Worm (Caenorhabditis elegans): Measurements from ENCODE around the gene srt-11.

Gene srt-11

ce11 chrII:14825413-14825812, 19.6 kb downstream of the srt-11 start:
- TF ChIP-seq efl-1 (optimal IDR thresholded peaks at IDR 0.05): no peak
- TF ChIP-seq efl-1 (GFP tag; optimal IDR thresholded peaks at IDR 0.05 in 1 of 2): peak in 1 of 2 experiments; percentile 19
- no peak for TF ChIP-seq tbx-2 (tag; optimal IDR thresholded peaks at IDR 0.05)
- TF ChIP-seq blmp-1 (tag; optimal IDR thresholded peaks at IDR 0.05): peak; percentile 64
- TF ChIP-seq unc-130 (tag; optimal IDR thresholded peaks at IDR 0.05): peak; percentile 4
- peak; percentile 2 for TF ChIP-seq nhr-20 (tag; optimal IDR thresholded peaks at IDR 0.05)
- peak in 1 of 6 experiments; percentile 11 for TF ChIP-seq elt-3 (tag; optimal IDR thresholded peaks at IDR 0.05)
- TF ChIP-seq snu-23 (GFP tag; optimal IDR thresholded peaks at IDR 0.05): peak; percentile 20
- no peak for TF ChIP-seq fos-1 (tag; optimal IDR thresholded peaks at IDR 0.05)
- peak; percentile 6 for TF ChIP-seq lin-14 (GFP tag; optimal IDR thresholded peaks at IDR 0.05)
- no peak for TF ChIP-seq zag-1 (tag; optimal IDR thresholded peaks at IDR 0.05)
- no peak for TF ChIP-seq hlh-17 (GFP tag; optimal IDR thresholded peaks at IDR 0.05; ENCODE audit: borderline replicate concordance)
- TF ChIP-seq skn-1 (tag; optimal IDR thresholded peaks at IDR 0.05): peak; percentile 15
- TF ChIP-seq hpl-2 (GFP tag; optimal IDR thresholded peaks at IDR 0.05): no peak
- peak; percentile 15 for TF ChIP-seq mep-1 (tag; optimal IDR thresholded peaks at IDR 0.05)
- TF ChIP-seq rnt-1 (tag; optimal IDR thresholded peaks at IDR 0.05): peak; percentile 57
- peak in 1 of 3 experiments; percentile 6 for TF ChIP-seq dpl-1 (GFP tag; optimal IDR thresholded peaks at IDR 0.05)
- TF ChIP-seq nhr-71 (tag; optimal IDR thresholded peaks at IDR 0.05): peak; percentile 38
- peak; percentile 30; the same call in 1 of the 2 replicates for TF ChIP-seq nhr-19 (GFP tag; conservative IDR thresholded peaks at IDR 0.05)

DNA sequence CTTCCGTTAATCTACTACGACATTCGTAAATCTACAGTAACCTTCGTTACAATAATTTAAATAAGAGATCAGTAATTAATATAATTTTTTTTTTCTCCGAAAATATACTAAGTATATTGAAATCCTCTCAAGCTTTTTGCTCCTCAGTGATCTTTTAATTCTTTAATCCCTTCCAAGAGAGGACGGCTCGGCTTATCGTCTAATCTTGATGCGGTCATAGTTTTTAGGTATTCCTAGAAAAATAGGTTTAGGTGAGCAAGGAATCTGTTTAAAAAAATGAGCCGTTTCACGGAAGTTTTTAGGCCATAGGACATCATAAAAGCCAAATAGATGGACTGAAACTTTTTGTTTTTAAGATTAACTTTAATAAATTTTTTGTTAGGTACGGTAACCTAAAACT, 26.3 kb downstream of the srt-11 start:
- TF ChIP-seq egl-13 (tag; optimal IDR thresholded peaks at IDR 0.05) (peak; percentile 42), mab-9 (GFP tag; IDR thresholded peaks at IDR 0.05) (no peak), lin-13 (GFP tag; optimal IDR thresholded peaks at IDR 0.05) (no peak), pax-3 (tag; optimal IDR thresholded peaks at IDR 0.05) (peak; percentile 6), dsc-1 (tag; optimal IDR thresholded peaks at IDR 0.05) (peak; percentile 94), unc-86 (tag; optimal IDR thresholded peaks at IDR 0.05) (no peak), fkh-4 (tag; optimal IDR thresholded peaks at IDR 0.05; ENCODE audit: borderline replicate concordance) (peak; percentile 29), irx-1 (tag; optimal IDR thresholded peaks at IDR 0.05) (no peak), mep-1 (tag; optimal IDR thresholded peaks at IDR 0.05) (no peak), zip-4 (GFP tag; optimal IDR thresholded peaks at IDR 0.05) (no peak), nhr-71 (tag; optimal IDR thresholded peaks at IDR 0.05) (peak; percentile 12), sox-4 (tag; optimal IDR thresholded peaks at IDR 0.05) (peak; percentile 28), fkh-10 (GFP tag; optimal IDR thresholded peaks at IDR 0.05) (no peak), nhr-47 (tag; optimal IDR thresholded peaks at IDR 0.05) (peak; percentile 36), nhr-237 (tag; optimal IDR thresholded peaks at IDR 0.05) (no peak)

DNA sequence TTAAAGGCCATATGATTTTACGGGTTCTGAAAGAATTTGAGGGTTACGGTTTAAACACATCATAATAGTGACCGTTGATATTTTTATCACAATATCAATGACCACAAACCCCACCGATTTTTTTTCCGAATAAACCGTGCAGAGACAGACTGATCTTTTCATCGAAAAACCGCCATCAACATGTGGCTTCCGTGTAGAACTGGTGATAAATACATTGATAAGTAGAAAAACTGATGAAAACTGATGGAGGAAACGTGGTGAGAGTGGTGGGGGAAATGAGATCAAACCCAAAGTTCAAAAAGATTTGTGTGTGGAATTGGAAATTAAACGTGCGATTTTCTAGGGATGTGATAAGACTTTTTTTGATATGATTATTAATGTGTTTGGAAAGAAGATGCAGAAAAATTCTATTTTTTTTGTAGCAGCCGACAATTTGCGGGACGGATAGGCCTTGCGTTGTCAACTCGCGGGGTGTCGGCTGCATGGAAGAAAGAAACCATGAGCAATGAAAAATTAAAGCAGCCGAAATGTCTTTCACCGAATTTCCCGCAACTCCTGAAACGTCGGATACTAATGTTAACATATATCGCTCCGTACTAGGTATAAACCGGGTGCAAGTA, 32.9 kb downstream of the srt-11 start:
- TF ChIP-seq nhr-20 (tag; optimal IDR thresholded peaks at IDR 0.05) (peak; percentile 60), nhr-19 (GFP tag; conservative IDR thresholded peaks at IDR 0.05) (no peak), lin-14 (GFP tag; optimal IDR thresholded peaks at IDR 0.05) (peak; percentile 57), nhr-85 (tag) (peak; percentile 77), nhr-71 (tag; optimal IDR thresholded peaks at IDR 0.05) (peak; percentile 38), lin-35 (GFP tag; optimal IDR thresholded peaks at IDR 0.05) (peak in 1 of 2 experiments; percentile 31), tbx-2 (tag; optimal IDR thresholded peaks at IDR 0.05) (peak; percentile 24), blmp-1 (tag; optimal IDR thresholded peaks at IDR 0.05) (peak; percentile 67), aly-2 (tag; optimal IDR thresholded peaks at IDR 0.05) (no peak), egl-13 (tag; optimal IDR thresholded peaks at IDR 0.05) (no peak), snu-23 (GFP tag; optimal IDR thresholded peaks at IDR 0.05) (peak; percentile 13), snpc-4 (tag; optimal IDR thresholded peaks at IDR 0.05) (peak; percentile 9), elt-3 (tag; optimal IDR thresholded peaks at IDR 0.05) (peak in 2 of 6 experiments; percentile 6 to 34), nhr-90 (tag; optimal IDR thresholded peaks at IDR 0.05; ENCODE audit: poor library complexity) (peak; percentile 44), mdl-1 (tag; optimal IDR thresholded peaks at IDR 0.05) (peak in 1 of 2 experiments; percentile 5)
